Worm (Caenorhabditis elegans): ENCODE data around the gene T23G5.2.

T23G5.2 gene

DNA sequence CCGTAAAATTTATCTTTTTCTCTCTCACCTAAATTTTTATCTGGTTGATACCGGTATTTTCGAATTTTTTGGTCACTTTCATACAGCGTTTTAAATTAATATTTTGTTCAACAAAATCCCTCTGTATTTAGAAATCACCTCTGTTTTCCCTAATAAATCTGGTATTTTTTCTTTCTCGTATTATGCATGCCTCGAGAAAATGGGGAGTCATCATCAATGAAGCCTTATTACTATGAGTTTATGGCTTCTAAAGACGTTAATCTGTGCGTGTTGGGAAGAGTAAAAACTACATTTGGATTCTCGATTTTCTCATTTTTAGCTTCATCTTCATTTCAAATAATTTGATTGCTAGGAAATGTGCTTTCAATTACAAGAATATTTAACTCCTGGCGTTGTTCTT lies 50.4 kb downstream of the T23G5.2 start, which contains the start of gene ZC84.7:
Gene ZC84.7 (plus strand): TSS at position 301 of the 400 bp plus-strand sequence.
- no peak for TF ChIP-seq hlh-30 (tag; optimal IDR thresholded peaks at IDR 0.05; ENCODE audit: insufficient read depth)
- no peak for TF ChIP-seq pha-2 (tag; optimal IDR thresholded peaks at IDR 0.05)
- TF ChIP-seq npax-4 (tag; optimal IDR thresholded peaks at IDR 0.05) = no peak
- no peak for TF ChIP-seq pag-3 (tag; optimal IDR thresholded peaks at IDR 0.05; ENCODE audit: borderline replicate concordance)
- no peak for TF ChIP-seq ceh-45 (GFP tag; IDR thresholded peaks at IDR 0.05)
- no peak for TF ChIP-seq fkh-10 (GFP tag; optimal IDR thresholded peaks at IDR 0.05)
- no peak for TF ChIP-seq dmd-4 (tag; optimal IDR thresholded peaks at IDR 0.05; ENCODE audit: borderline replicate concordance)
- no peak for TF ChIP-seq lin-11 (tag; optimal IDR thresholded peaks at IDR 0.05)
- TF ChIP-seq pha-4 (tag; optimal IDR thresholded peaks at IDR 0.05) = no peak
- no peak for TF ChIP-seq syd-9 (tag; optimal IDR thresholded peaks at IDR 0.05)
- TF ChIP-seq unc-86 (tag; optimal IDR thresholded peaks at IDR 0.05) = no peak
- TF ChIP-seq unc-3 (GFP tag; conservative IDR thresholded peaks at IDR 0.05) = no peak
- no peak for TF ChIP-seq unc-3 (tag; optimal IDR thresholded peaks at IDR 0.05)

Measured in whole organism, late embryonic.